Worm (Caenorhabditis elegans) whole organism, L4 larva: ENCODE results near the gene Y22D7AL.11.

ENCODE experiments used
- D1046.2 ChIP-seq: fragments of 200-800 bp; sonication (Bioruptor generic); IDR thresholded peaks from 2 replicates; pipeline ENCODE4 v1.3.6; 2022; ENCODE audit warnings: missing genetic modification characterization, missing compliant biosample characterization
- R02D3.7 ChIP-seq: fragments of 150-350 bp; sonication (generic microtip); optimal IDR thresholded peaks from 3 replicates; lab custom pipeline; 2014; ENCODE audit warnings: missing biosample characterization, missing genetic modification characterization
- Y5F2A.4 ChIP-seq: fragments of 200-800 bp; sonication (Bioruptor generic); optimal IDR thresholded peaks from 2 replicates; lab custom pipeline; 2018; ENCODE audit warnings: mild to moderate bottlenecking, missing genetic modification characterization, missing compliant biosample characterization
- ZK546.5 ChIP-seq, 2 experiments: sonication (generic microtip); optimal IDR thresholded peaks; 2 replicates each; lab custom pipeline; 2017; ENCODE audit warnings: missing biosample characterization in 2 of 2, missing genetic modification characterization in 2 of 2
- aha-1 ChIP-seq: fragments of 150-350 bp; peaks from one replicate; lab custom pipeline; 2014; ENCODE audit warnings: missing biosample characterization, missing genetic modification characterization
- attf-4 ChIP-seq: sonication (generic microtip); optimal IDR thresholded peaks from 3 replicates; lab custom pipeline; 2017; ENCODE audit warnings: missing biosample characterization, missing genetic modification characterization
- ceh-20 ChIP-seq: fragments of 200-800 bp; sonication (Bioruptor generic); IDR thresholded peaks from 2 replicates; pipeline ENCODE4 v1.3.6; 2022; ENCODE audit warnings: missing genetic modification reagents, missing genetic modification characterization, missing compliant biosample characterization
- ceh-62 ChIP-seq: sonication (generic microtip); optimal IDR thresholded peaks from 2 replicates; lab custom pipeline; 2017; ENCODE audit warnings: missing biosample characterization, missing genetic modification characterization
- ctbp-1 ChIP-seq: fragments of 200-800 bp; sonication (Bioruptor generic); IDR thresholded peaks from 2 replicates; pipeline ENCODE4 v1.3.6; 2022; ENCODE audit warnings: missing genetic modification reagents, missing genetic modification characterization, missing compliant biosample characterization
- daf-16 ChIP-seq, 3 experiments: sonication (generic microtip); optimal IDR thresholded peaks; 2 replicates each; lab custom pipeline; 2016 to 2017; ENCODE audit warnings: missing genetic modification characterization in 3 of 3, missing genetic modification reagents in 3 of 3, mild to moderate bottlenecking in 2 of 3, missing compliant biosample characterization in 2 of 3, missing biosample characterization in 1 of 3, moderate library complexity in 1 of 3
- daf-19 ChIP-seq: fragments of 200-800 bp; sonication (Bioruptor generic); conservative IDR thresholded peaks from 2 replicates; pipeline ENCODE4 v1.3.6; 2022; ENCODE audit warnings: missing genetic modification characterization, missing compliant biosample characterization
- dmd-6 ChIP-seq: fragments of 200-800 bp; sonication (Bioruptor generic); IDR thresholded peaks from 2 replicates; pipeline ENCODE4 v1.3.6; 2022; ENCODE audit warnings: missing genetic modification reagents, missing genetic modification characterization, missing compliant biosample characterization
- dmd-9 ChIP-seq: fragments of 200-800 bp; sonication (Bioruptor generic); IDR thresholded peaks from 2 replicates; pipeline ENCODE4 v1.3.6; 2022; ENCODE audit warnings: missing genetic modification reagents, missing genetic modification characterization, missing compliant biosample characterization
- dve-1 ChIP-seq: sonication (generic microtip); optimal IDR thresholded peaks from 2 replicates; lab custom pipeline; 2017; ENCODE audit warnings: antibody characterized with exemption, mild to moderate bottlenecking, missing genetic modification characterization, missing compliant biosample characterization; ENCODE audit not compliant: insufficient read depth
- egl-27 ChIP-seq: sonication (generic microtip); optimal IDR thresholded peaks from 3 replicates; lab custom pipeline; 2017; ENCODE audit warnings: missing biosample characterization, missing genetic modification reagents, missing genetic modification characterization
- egl-43 ChIP-seq: fragments of 200-800 bp; sonication (Bioruptor generic); IDR thresholded peaks from 2 replicates; pipeline ENCODE4 v1.3.6; 2022; ENCODE audit warnings: missing genetic modification reagents, missing genetic modification characterization, missing compliant biosample characterization
- fkh-10 ChIP-seq: fragments of 150-350 bp; optimal IDR thresholded peaks from 2 replicates; lab custom pipeline; 2014; ENCODE audit warnings: missing biosample characterization, missing genetic modification reagents, missing genetic modification characterization
- hif-1 ChIP-seq, 2 experiments: sonication (generic microtip); optimal IDR thresholded peaks; 2 replicates each; lab custom pipeline; 2016 to 2017; ENCODE audit warnings: missing compliant biosample characterization in 2 of 2, missing genetic modification characterization in 2 of 2, missing genetic modification reagents in 2 of 2, missing genotype in 2 of 2, mild to moderate bottlenecking in 1 of 2
- hlh-11 ChIP-seq: fragments of 200-800 bp; sonication (Bioruptor generic); optimal IDR thresholded peaks from 2 replicates; lab custom pipeline; 2018; ENCODE audit warnings: mild to moderate bottlenecking, missing genetic modification characterization, missing compliant biosample characterization
- hlh-30 ChIP-seq: sonication (generic microtip); optimal IDR thresholded peaks from 2 replicates; lab custom pipeline; 2017; ENCODE audit warnings: antibody characterized with exemption, mild to moderate bottlenecking, missing genetic modification characterization, missing compliant biosample characterization; ENCODE audit not compliant: insufficient read depth
- jun-1 ChIP-seq: fragments of 150-350 bp; optimal IDR thresholded peaks from 2 replicates; lab custom pipeline; 2014; ENCODE audit warnings: missing biosample characterization, missing genetic modification reagents, missing genetic modification characterization
- lim-7 ChIP-seq: fragments of 200-800 bp; sonication (Bioruptor generic); IDR thresholded peaks from 2 replicates; pipeline ENCODE4 v1.3.6; 2022; ENCODE audit warnings: missing genetic modification characterization, missing compliant biosample characterization
- lin-38 ChIP-seq: fragments of 200-800 bp; sonication (Bioruptor generic); IDR thresholded peaks from 2 replicates; pipeline ENCODE4 v1.3.6; 2022; ENCODE audit warnings: missing genetic modification reagents, missing genetic modification characterization, missing compliant biosample characterization
- lsy-2 ChIP-seq, 2 experiments: fragments of 150-350 bp in 1 of 2; sonication (generic microtip) in 1 of 2; optimal IDR thresholded peaks; 2 replicates each; lab custom pipeline; 2014 to 2017; ENCODE audit warnings: missing biosample characterization in 2 of 2, missing genetic modification characterization in 2 of 2
- madf-5 ChIP-seq, 2 experiments: fragments of 200-800 bp; sonication (Bioruptor generic); IDR thresholded peaks; 2 replicates each; pipeline ENCODE4 v1.3.6; 2022; ENCODE audit warnings: missing compliant biosample characterization in 2 of 2, missing genetic modification characterization in 2 of 2
- madf-9 ChIP-seq: fragments of 200-800 bp; sonication (Bioruptor generic); conservative IDR thresholded peaks from 2 replicates; pipeline ENCODE4 v1.3.6; 2022; ENCODE audit warnings: missing genetic modification reagents, missing genetic modification characterization, missing compliant biosample characterization
- mes-2 ChIP-seq: sonication (generic microtip); optimal IDR thresholded peaks from 2 replicates; lab custom pipeline; 2016; ENCODE audit warnings: missing genotype, mild to moderate bottlenecking, missing genetic modification characterization, missing compliant biosample characterization; ENCODE audit not compliant: poor library complexity, severe bottlenecking
- nhr-10 ChIP-seq: fragments of 150-350 bp; optimal IDR thresholded peaks from 2 replicates; lab custom pipeline; 2014; ENCODE audit warnings: missing biosample characterization, missing genetic modification characterization
- nhr-102 ChIP-seq: sonication (generic microtip); optimal IDR thresholded peaks from 2 replicates; lab custom pipeline; 2016; ENCODE audit warnings: mild to moderate bottlenecking, missing genetic modification characterization, moderate library complexity, missing compliant biosample characterization
- nhr-25 ChIP-seq: sonication (generic microtip); optimal IDR thresholded peaks from 2 replicates; lab custom pipeline; 2017; ENCODE audit warnings: missing genetic modification characterization, mild to moderate bottlenecking, missing compliant biosample characterization, antibody characterized with exemption, moderate library complexity, borderline replicate concordance; ENCODE audit not compliant: insufficient read depth
- nhr-28 ChIP-seq: fragments of 150-350 bp; optimal IDR thresholded peaks from 2 replicates; lab custom pipeline; 2014; ENCODE audit warnings: missing biosample characterization, missing genetic modification characterization
- nhr-41 ChIP-seq: fragments of 200-800 bp; sonication (Bioruptor generic); IDR thresholded peaks from 2 replicates; pipeline ENCODE4 v1.3.6; 2022; ENCODE audit warnings: missing genetic modification reagents, missing genetic modification characterization, missing compliant biosample characterization
- nhr-42 ChIP-seq: fragments of 200-800 bp; sonication (Bioruptor generic); IDR thresholded peaks from 2 replicates; pipeline ENCODE4 v1.3.6; 2022; ENCODE audit warnings: missing genetic modification characterization, missing compliant biosample characterization
- nhr-76 ChIP-seq: fragments of 150-350 bp; optimal IDR thresholded peaks from 2 replicates; lab custom pipeline; 2014; ENCODE audit warnings: missing biosample characterization, missing genetic modification characterization
- nhr-77 ChIP-seq: fragments of 150-350 bp; optimal IDR thresholded peaks from 2 replicates; lab custom pipeline; 2014; ENCODE audit warnings: missing biosample characterization, missing genetic modification characterization
- pqm-1 ChIP-seq: sonication (generic microtip); optimal IDR thresholded peaks from 2 replicates; lab custom pipeline; 2017; ENCODE audit warnings: missing biosample characterization, missing genetic modification characterization
- set-16 ChIP-seq: fragments of 200-800 bp; sonication (Bioruptor generic); IDR thresholded peaks from 2 replicates; pipeline ENCODE4 v1.3.6; 2022; ENCODE audit warnings: missing genetic modification reagents, missing genetic modification characterization, missing compliant biosample characterization
- snpc-4 ChIP-seq: fragments of 150-350 bp; optimal IDR thresholded peaks from 2 replicates; lab custom pipeline; 2014; ENCODE audit warnings: missing biosample characterization, missing genetic modification characterization
- unc-62 ChIP-seq, 3 experiments: fragments of 150-350 bp in 1 of 3; sonication (generic microtip); optimal IDR thresholded peaks in 2 of 3; peaks in 1 of 3; 1 replicate in 1 of 3; 2 replicates in 2 of 3; lab custom pipeline; 2014 to 2017; ENCODE audit warnings: missing biosample characterization in 3 of 3, missing genetic modification characterization in 3 of 3, missing genetic modification reagents in 3 of 3, missing genotype in 1 of 3
- vab-7 ChIP-seq: fragments of 200-800 bp; sonication (Bioruptor generic); IDR thresholded peaks from 2 replicates; pipeline ENCODE4 v1.3.6; 2022; ENCODE audit warnings: missing genetic modification reagents, missing genetic modification characterization, missing compliant biosample characterization

Y22D7AL.11 gene

ce11 chrIII:1622329-1622728, 11.8 kb downstream of the Y22D7AL.11 start:
- peak in 1 of 2 experiments; percentile 1 for TF ChIP-seq hif-1 (tag; optimal IDR thresholded peaks at IDR 0.05; lab: Kevin White, UChicago)
- TF ChIP-seq hlh-11 (tag; lab: Kevin White, UChicago), result peak; percentile 46
- no peak for TF ChIP-seq ceh-20 (GFP tag; lab: Robert Waterston, UW)
- peak; percentile 46 for TF ChIP-seq nhr-28 (tag; lab: Kevin White, UChicago)
- TF ChIP-seq nhr-10, result peak; percentile 87
- TF ChIP-seq mes-2 (tag; lab: Kevin White, UChicago), result peak; percentile 33
- TF ChIP-seq dmd-9 (GFP tag; lab: Robert Waterston, UW), result no peak
- TF ChIP-seq lin-38 (GFP tag; lab: Robert Waterston, UW), result peak; percentile 36; the same call in 1 of the 2 replicates
- peak; percentile 69 for TF ChIP-seq dve-1 (tag; lab: Kevin White, UChicago)
- peak; percentile 1 for TF ChIP-seq pqm-1 (tag; lab: Kevin White, UChicago)
- TF ChIP-seq ceh-62 (tag; lab: Kevin White, UChicago), result no peak
- TF ChIP-seq dmd-6, result peak; percentile 34; the same call in 1 of the 2 replicates
- peak in 1 of 2 experiments; percentile 51 for TF ChIP-seq lsy-2 (tag; optimal IDR thresholded peaks at IDR 0.05; lab: Kevin White, UChicago)
- TF ChIP-seq egl-27, result no peak
- TF ChIP-seq ZK546.5 (tag; optimal IDR thresholded peaks at IDR 0.05; lab: Kevin White, UChicago), result no peak
- TF ChIP-seq snpc-4 (tag; lab: Kevin White, UChicago), result no peak
- no peak for TF ChIP-seq daf-16 (GFP tag; optimal IDR thresholded peaks at IDR 0.05; lab: Kevin White, UChicago)
- TF ChIP-seq daf-16 (tag; optimal IDR thresholded peaks at IDR 0.05; lab: Kevin White, UChicago), result peak; percentile 56
- no peak for TF ChIP-seq Y5F2A.4
- TF ChIP-seq D1046.2 (GFP tag; lab: Robert Waterston, UW), result no peak

- TF ChIP-seq set-16 (GFP tag; lab: Robert Waterston, UW), result peak; percentile 14; the same call in 1 of the 2 replicates
- peak in 1 of 2 experiments; percentile 54 for TF ChIP-seq unc-62 (GFP tag; optimal IDR thresholded peaks at IDR 0.05 in 1 of 2; lab: Kevin White, UChicago)
- TF ChIP-seq unc-62 (tag; optimal IDR thresholded peaks at IDR 0.05; lab: Kevin White, UChicago), result no peak
- TF ChIP-seq attf-4, result no peak
Measured at ce11 chrIII:1621330-1621729, 12.8 kb downstream of the Y22D7AL.11 start.

- TF ChIP-seq set-16 (GFP tag; lab: Robert Waterston, UW), result peak; percentile 46; the same call in 1 of the 2 replicates
- no peak for TF ChIP-seq lin-38 (GFP tag; lab: Robert Waterston, UW)
- TF ChIP-seq nhr-76 (tag; lab: Kevin White, UChicago), result no peak
- no peak; the same call in 1 of the 2 replicates for TF ChIP-seq dmd-6
- no peak for TF ChIP-seq attf-4
- no peak for TF ChIP-seq jun-1
- no peak for TF ChIP-seq snpc-4 (tag; lab: Kevin White, UChicago)
- no peak for TF ChIP-seq lim-7
- no peak for TF ChIP-seq nhr-102 (tag; lab: Kevin White, UChicago)
- TF ChIP-seq madf-9 (GFP tag; lab: Robert Waterston, UW), result no peak
- no peak for TF ChIP-seq nhr-10
- TF ChIP-seq egl-43 (GFP tag; lab: Robert Waterston, UW), result peak; percentile 57; the same call in 1 of the 2 replicates
- no peak for TF ChIP-seq hif-1 (tag; optimal IDR thresholded peaks at IDR 0.05; lab: Kevin White, UChicago)
- TF ChIP-seq, all 104 proteins: peak for 2
Measured at ce11 chrIII:1619890-1620289, 14.3 kb downstream of the Y22D7AL.11 start.

- TF ChIP-seq aha-1 (tag; lab: Kevin White, UChicago) (peak; percentile 38), ceh-20 (GFP tag; lab: Robert Waterston, UW) (no peak)
Measured at ce11 chrIII:1619442-1619841, 14.7 kb downstream of the Y22D7AL.11 start, which contains the start of gene hsp-60. Gene hsp-60 (plus strand): TSS chrIII:1619742.

ce11 chrIII:1618915-1619314, 15.3 kb downstream of the Y22D7AL.11 start, which contains the start of gene Y22D7AL.10:
Gene Y22D7AL.10 (minus strand): TSS chrIII:1618929.
- peak; percentile 95 for TF ChIP-seq vab-7 (GFP tag; lab: Robert Waterston, UW)
- TF ChIP-seq ctbp-1 (GFP tag; lab: Robert Waterston, UW), result peak; percentile 98
- TF ChIP-seq fkh-10 (GFP tag; lab: Kevin White, UChicago), result peak; percentile 97
- peak; percentile 93 for TF ChIP-seq madf-9 (GFP tag; lab: Robert Waterston, UW)
- peak; percentile 94 for TF ChIP-seq hlh-30 (tag; lab: Kevin White, UChicago)
- TF ChIP-seq nhr-77, result peak; percentile 90
- TF ChIP-seq nhr-76 (tag; lab: Kevin White, UChicago), result peak; percentile 46
- peak; percentile 93 for TF ChIP-seq nhr-25 (tag; lab: Kevin White, UChicago)
- TF ChIP-seq nhr-42 (GFP tag; lab: Robert Waterston, UW), result peak; percentile 95
- TF ChIP-seq egl-43 (GFP tag; lab: Robert Waterston, UW), result peak; percentile 98
- peak; percentile 48; the same call in 1 of the 2 replicates for TF ChIP-seq nhr-41 (GFP tag; lab: Robert Waterston, UW)
- TF ChIP-seq Y5F2A.4, result peak; percentile 90
- TF ChIP-seq dve-1 (tag; lab: Kevin White, UChicago), result peak; percentile 99
- TF ChIP-seq set-16 (GFP tag; lab: Robert Waterston, UW), result peak; percentile 92
- TF ChIP-seq daf-19 (GFP tag; lab: Robert Waterston, UW), result peak; percentile 89
- TF ChIP-seq madf-5 (GFP tag; IDR thresholded peaks at IDR 0.05; lab: Robert Waterston, UW), result peak in 1 of 2 experiments; percentile 87; a peak in 2 of 4 replicates
- no peak for TF ChIP-seq R02D3.7
